Fruit fly (Drosophila melanogaster): ENCODE measurements around the gene CG4020.

The CG4020 gene

DNA sequence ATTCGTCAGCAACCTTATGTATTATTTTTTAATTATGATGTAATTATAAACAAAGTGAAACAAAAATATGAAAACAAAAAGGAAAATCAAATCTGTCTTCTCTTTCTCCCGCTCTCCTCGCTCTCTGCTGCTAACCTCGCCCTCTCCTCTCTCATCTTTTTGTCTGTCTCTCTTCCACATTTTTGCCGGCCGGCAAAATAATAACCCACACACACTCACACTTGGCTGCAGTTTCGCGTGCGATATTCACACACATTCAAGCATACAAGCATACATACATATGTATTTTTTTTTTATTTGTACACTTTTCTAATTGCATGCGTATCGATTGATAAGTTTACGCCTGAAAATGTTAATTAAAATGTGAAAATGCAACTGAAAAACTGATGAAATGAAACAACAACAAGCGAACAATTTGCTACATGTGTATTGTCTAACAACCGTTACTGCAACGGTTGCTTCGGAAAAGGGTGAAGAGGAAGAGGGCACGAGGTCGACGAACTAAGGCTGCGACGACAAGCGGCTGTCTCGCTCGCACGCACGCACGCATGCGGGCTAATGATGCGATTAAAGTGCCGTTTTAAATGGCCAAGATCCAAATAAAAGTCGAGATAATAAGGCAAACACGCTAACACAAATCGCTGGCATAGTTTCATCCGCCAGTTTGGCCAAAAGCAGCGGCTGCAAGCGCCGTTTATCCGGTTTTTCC, 1.0 kb upstream of the CG4020 start:
- TF ChIP-seq CG8478 (optimal IDR thresholded peaks at IDR 0.05), result no peak
- no peak for TF ChIP-seq CTCF (optimal IDR thresholded peaks at IDR 0.05)

DNA sequence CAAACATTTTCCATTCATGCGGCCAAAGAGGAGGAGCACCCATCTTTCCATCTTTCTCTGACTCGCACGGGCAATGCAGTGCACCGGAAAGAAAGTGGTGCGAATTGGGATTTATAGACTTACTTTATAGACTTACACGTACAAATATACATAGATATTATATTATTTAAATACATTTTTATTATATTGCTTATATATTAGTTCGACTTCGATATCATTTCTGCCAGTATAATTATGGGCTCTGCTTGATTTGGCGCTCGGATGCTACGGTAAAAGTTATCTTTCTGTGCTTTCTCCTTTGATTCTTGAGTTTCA, 503 bp upstream of the CG4020 start:
- TF ChIP-seq CG8478 (optimal IDR thresholded peaks at IDR 0.05) (no peak), CTCF (optimal IDR thresholded peaks at IDR 0.05) (no peak)

DNA sequence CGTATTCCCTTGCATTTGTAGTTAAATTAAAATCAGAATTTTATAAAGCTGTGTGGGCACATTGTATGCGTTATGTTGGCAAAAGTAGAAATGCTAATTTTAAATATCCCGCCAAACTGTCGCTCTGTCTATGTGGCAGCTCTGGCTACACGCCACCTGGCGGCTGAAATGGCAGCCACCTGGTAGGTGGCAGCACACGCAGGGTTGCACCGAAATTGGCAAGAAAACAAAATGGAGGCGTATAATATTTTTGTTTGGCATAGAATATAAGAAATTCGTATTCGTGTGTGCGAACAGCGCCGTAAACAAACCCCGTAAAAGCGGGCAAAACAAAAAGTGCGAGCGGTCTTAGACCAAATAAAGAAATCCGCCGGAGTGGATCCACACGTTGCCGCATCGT, 2.4 kb downstream of the CG4020 start, which contains the start of gene CG12236:
TSS of gene CG12236 (plus strand) at position 220 of the 400 bp plus-strand sequence.
- peak; percentile 95 to 97 for TF ChIP-seq CTCF (optimal IDR thresholded peaks at IDR 0.05)
- no peak for TF ChIP-seq CG8478 (optimal IDR thresholded peaks at IDR 0.05)

DNA sequence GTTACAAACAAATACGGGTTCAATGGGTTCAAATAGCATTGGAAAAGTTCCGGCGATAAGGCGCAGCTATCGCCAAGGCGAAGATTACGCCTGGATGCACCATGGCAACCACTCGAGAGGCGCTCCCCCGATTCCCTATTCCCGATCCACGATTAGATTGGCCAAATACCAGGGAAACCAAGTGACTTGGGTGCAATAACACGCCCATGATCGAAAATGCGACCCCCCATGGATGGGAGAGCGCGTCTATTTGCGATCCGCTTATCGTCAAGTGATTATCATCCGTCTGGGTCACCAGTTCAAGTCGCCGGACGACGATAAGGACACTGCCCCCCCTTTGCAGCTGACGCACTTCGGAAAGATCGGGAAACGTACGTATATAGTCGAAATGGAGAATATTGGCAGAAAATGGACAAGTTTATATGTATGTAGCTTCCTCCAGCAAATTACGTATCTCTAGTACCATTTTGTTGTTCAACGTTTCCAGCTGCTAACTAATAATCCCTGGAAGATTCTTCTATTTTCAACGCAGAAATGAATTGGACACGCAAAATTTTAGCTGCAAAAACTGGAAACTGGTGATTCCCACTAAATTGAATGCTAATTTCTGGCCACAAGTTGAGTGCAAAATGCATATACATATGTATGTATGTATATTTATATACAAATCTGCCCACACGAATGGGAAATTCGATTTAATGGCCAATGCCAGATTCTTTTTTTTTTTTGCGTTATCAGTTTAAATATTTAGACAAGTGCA, 9.6 kb downstream of the CG4020 start:
- TF ChIP-seq CTCF (optimal IDR thresholded peaks at IDR 0.05) (no peak), CG8478 (optimal IDR thresholded peaks at IDR 0.05) (no peak)

DNA sequence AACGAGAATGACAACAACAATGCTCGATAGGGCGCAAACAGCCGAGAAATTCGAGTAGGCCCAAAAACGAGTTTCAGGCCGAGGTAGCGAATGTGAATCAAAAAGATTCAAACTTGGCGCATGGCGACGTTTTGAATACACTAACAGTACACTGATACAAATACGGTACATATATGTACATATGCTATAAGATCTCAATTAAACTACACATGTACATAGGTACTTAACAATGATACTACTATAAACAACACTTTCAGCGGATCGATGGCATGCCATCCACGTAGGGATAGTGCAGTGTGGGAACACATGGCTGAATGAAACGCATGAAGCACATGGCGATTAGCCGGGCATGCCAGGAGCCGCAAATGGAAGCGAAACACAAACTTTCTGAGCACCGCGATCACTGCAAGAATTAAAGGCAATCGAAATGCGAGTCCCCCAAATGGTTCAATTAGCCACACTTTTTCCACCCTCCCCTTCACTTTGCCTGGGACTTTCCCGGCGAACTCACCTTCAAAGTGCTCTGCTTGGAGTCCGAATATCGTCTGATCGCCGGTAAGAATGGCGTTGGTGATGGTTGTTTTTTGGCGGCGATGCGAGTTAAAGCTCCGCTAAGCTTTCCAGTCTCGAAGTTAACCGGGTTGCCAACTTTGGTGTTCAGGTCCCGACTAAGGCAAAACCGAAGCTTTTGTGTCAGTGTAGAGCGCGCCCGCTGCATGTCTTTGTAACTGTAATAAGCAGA, 10.4 kb downstream of the CG4020 start:
- TF ChIP-seq CG8478 (optimal IDR thresholded peaks at IDR 0.05) (no peak), CTCF (optimal IDR thresholded peaks at IDR 0.05) (no peak)

DNA sequence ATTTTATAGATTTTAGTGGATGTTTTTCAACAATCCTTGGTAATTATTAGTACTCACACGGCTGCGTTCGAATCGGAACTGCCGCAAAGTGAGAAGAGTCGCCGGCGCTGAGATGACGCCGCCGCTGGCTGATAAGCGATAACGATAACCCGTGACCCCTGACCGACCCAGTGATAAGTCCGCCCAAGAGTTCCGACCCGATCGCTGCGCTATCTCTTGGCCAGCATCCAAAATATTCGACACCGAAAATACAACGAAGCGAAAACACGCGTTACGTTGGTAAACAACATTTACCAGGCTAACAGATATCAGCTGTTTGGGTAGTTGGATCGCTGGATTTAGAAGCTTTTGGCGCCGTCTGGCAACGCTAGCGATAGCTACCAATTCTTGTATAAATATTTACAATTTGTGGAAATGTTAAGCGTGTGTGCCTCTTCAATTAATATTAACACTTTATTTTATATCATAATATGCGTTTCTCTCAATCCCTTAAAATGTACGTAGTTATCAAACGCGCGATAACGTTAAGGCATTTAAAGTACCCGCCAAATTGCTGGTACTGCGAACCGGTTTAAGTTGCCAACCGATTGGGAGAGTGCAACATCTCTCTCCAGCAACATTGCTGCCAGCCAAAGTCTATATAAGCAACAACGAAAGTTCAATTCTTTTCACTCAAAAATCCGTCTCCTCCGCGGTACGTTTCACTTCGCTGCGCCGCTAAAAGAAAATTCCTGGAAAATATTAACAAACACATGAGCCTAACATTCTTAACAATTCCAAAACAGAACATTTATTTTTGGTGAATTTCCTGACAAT, 11.2 kb downstream of the CG4020 start, which contains the start of the genes Shmt and CG3726:
TSS of gene Shmt (minus strand) at position 304 of the 816 bp plus-strand sequence.
TSS of gene CG3726 (plus strand) at position 604 of the 816 bp plus-strand sequence.
- TF ChIP-seq CG8478 (optimal IDR thresholded peaks at IDR 0.05) (no peak), CTCF (optimal IDR thresholded peaks at IDR 0.05) (peak in 1 of 2 experiments; percentile 7)

DNA sequence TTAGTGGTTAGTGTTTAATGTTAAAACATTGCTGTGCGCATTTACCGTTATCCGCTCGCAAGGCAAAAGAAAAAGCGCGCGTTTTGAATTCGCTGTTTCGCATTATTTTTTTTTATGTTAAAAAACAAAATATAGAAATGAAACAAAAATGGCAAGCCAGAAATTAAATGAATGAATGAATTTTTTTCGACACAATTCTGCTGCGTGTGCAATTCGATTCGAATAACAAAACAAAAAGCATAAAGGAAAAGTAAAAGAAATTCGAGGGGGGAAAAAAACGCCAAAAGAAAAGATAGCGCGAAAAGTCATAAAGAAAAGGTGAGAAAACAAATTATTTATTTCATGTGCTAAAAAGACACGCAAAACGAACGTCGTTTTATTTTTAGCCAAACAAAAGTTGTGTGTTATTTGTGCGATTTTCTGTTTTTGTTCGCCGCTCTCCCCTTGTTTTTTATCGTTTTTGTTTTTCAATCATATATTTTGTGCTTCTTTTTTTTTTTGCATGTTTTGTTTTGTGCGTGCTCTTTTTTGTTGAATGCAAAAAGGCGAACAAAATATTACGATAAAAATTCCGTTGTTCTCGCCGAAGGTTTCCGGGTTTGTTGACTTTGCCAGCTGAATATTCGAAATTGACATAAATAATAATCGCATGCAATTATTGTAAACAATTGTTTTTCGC, 11.9 kb downstream of the CG4020 start:
- TF ChIP-seq CTCF (optimal IDR thresholded peaks at IDR 0.05) (no peak), CG8478 (optimal IDR thresholded peaks at IDR 0.05) (no peak)

DNA sequence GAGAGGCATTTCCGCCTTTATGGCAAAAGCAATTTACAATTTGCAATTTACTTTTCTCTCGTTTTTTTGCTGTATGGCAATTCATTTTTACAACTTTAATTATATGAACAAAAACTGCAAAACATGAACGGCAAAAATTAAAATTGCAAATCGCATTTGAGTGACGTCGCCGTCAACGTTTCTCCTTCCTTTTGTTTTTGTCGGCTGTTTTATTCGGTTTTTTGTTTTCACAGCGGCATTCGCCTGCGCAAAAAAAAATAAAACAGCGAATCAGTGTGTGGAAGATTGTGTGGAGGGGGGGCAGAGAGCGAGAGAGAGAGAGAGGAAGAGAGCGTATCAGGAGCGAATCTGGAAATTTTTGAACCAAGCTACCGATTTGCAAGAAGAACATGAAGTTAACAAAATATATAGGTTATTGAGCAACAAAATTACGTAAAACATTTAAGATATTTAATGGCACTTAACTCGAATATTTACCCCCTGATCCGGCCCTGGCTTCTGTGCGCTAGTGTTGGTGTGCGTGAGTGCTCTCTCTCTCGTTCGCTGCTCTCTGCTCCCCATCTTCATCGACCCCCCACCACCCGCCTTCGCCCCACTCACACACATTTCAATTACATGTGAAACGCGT, 13.1 kb downstream of the CG4020 start:
- TF ChIP-seq CTCF (optimal IDR thresholded peaks at IDR 0.05) (no peak), CG8478 (optimal IDR thresholded peaks at IDR 0.05) (no peak)

DNA sequence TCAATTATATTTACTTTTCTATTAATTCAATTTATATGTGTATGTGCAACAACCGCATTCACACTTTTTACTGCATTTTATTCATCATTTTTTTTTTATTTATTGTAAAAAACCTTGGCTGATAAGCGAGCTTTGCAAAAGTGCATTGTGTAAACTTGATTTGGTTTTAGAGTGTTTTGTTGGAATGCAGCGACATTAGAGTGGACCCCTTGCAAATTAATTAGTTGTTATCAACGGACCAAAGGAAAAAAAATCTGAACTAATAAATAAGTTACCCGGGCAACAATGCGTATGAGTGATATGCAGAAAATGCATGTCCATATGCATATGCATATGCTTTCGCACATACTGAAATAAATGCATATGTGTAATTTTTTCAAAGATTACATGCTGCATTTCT, 15.4 kb downstream of the CG4020 start:
- TF ChIP-seq CG8478 (optimal IDR thresholded peaks at IDR 0.05) (no peak), CTCF (optimal IDR thresholded peaks at IDR 0.05) (no peak)

DNA sequence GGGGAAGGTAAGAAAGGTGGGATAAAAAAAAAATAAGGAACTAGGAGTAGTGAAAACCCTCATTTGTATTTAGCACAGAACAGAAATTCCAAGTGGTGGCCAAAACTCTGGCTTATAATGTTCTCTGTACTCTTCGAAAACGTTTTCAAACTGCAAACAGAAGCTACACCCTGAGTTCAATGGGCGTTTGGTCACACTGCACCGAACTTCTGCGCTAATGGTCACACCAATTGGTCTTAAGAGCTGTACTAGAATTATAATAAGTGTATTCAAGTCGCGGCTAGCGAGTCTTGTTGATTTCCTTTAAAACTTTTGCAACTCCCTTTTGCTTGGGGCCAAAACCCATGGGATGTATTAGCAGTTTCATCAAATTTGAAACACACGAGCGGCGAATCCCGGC, 16.5 kb downstream of the CG4020 start:
- TF ChIP-seq CG8478 (optimal IDR thresholded peaks at IDR 0.05) (no peak), CTCF (optimal IDR thresholded peaks at IDR 0.05) (no peak)

DNA sequence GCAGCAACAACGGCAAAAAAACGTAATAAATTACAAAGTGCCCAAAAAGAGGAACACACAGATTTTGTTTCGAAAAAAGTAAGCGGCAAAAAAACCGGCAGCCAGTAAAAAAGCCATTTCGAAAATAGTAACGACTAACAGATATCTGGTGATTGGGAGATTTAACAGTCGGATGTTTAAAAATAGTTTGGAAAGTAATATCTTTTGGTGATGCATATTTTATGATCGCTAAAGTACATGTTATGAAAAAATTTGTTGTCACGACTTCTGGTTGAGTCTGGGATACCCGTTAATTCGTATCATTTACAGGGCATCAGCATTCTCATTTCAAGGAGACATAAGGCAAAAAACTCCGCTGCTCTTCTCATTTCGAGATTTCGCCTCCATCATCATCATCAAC, 17.6 kb downstream of the CG4020 start:
- no peak for TF ChIP-seq CTCF (optimal IDR thresholded peaks at IDR 0.05)
- TF ChIP-seq CG8478 (optimal IDR thresholded peaks at IDR 0.05), result no peak

DNA sequence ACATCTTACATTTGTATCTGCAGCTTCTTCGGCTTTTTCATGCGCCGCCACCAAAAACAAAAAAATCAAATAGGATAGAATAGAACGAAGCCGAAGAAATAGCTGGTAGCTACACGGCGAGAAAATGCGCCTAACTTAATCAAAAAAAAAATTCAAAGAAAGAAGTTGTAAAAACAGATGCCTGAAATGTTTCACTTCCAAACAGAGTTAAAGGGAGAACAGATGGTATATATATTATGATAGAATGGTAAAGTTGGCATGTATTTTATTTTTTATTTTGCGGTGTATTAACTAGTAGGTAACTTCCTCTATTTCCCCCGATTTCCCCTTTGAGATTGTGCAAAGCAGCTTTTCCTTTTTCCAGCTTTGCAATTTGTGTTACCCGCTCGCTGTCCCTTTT, 18.8 kb downstream of the CG4020 start:
- TF ChIP-seq CG8478 (optimal IDR thresholded peaks at IDR 0.05) (no peak), CTCF (optimal IDR thresholded peaks at IDR 0.05) (no peak)

DNA sequence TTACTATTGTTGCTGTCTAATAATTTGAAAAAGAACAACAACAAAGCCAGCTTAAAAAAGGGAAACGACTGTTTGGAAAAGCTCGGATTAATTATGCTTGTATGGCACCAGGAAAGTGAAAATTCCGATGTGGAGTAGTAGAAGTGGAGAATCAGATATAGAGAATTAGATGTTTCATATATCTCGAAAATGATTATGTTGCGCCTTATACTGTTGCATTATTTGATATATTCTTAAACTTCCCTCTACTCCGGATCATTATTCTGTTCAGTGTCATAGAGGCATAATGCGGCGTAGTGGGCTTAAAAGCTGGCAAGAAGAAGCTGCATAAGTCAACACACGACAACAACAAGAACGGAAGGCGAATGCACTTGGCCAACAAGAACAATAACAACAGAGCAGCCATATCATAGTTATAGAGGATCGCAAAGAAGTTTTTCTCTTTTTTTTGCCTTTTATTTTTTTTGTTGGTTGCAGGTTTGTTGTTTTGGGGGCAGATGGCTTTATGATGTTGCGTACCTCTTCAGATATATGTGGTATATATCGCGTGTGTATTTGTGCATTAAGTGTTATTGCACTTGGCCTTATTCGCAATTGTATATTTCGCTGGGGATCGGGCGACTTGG, 20.4 kb downstream of the CG4020 start:
- TF ChIP-seq CTCF (optimal IDR thresholded peaks at IDR 0.05), result no peak
- TF ChIP-seq CG8478 (optimal IDR thresholded peaks at IDR 0.05), result no peak

Measured in S2 (cell line).